Worm (Caenorhabditis elegans): ENCODE data around the gene tsen-34.

- no peak for TF ChIP-seq lin-39 (tag; optimal IDR thresholded peaks at IDR 0.05)
- no peak for TF ChIP-seq unc-39 (tag; optimal IDR thresholded peaks at IDR 0.05)
- no peak for TF ChIP-seq nhr-12 (tag; optimal IDR thresholded peaks at IDR 0.05)
- TF ChIP-seq unc-62 (GFP tag; optimal IDR thresholded peaks at IDR 0.05), result no peak
- no peak for TF ChIP-seq zag-1 (tag; optimal IDR thresholded peaks at IDR 0.05)
- no peak for TF ChIP-seq ceh-28 (tag; optimal IDR thresholded peaks at IDR 0.05)
- no peak for TF ChIP-seq hmg-11 (tag; optimal IDR thresholded peaks at IDR 0.05)
- no peak for TF ChIP-seq ztf-11 (tag; optimal IDR thresholded peaks at IDR 0.05)
- TF ChIP-seq skn-1 (tag; optimal IDR thresholded peaks at IDR 0.05), result no peak
- TF ChIP-seq ceh-16 (tag; optimal IDR thresholded peaks at IDR 0.05), result no peak
- TF ChIP-seq aly-2 (tag; optimal IDR thresholded peaks at IDR 0.05), result no peak
- TF ChIP-seq nhr-11 (tag; optimal IDR thresholded peaks at IDR 0.05), result no peak
Measured at ce11 chrIV:4225851-4226250, 47.6 kb downstream of the tsen-34 start, which contains the start of gene srbc-71.
